Worm (Caenorhabditis elegans) whole organism, early embryonic: Measurements from ENCODE around the gene fbxb-114.

ENCODE experiments used
- aly-1 ChIP-seq: sonication (generic microtip); optimal IDR thresholded peaks from 2 replicates; lab custom pipeline; 2016; ENCODE audit warnings: missing genetic modification characterization, missing compliant biosample characterization
- ama-1 ChIP-seq: fragments of 150-350 bp; optimal IDR thresholded peaks from 2 replicates; lab custom pipeline; 2014
- ceh-36 ChIP-seq: sonication (generic microtip); optimal IDR thresholded peaks from 2 replicates; lab custom pipeline; 2016; ENCODE audit warnings: missing genetic modification characterization, inconsistent platforms, missing compliant biosample characterization
- flt-1 ChIP-seq: fragments of 200-800 bp; sonication (Bioruptor generic); IDR thresholded peaks from 2 replicates; pipeline ENCODE4 v1.3.6; 2022; ENCODE audit warnings: missing genetic modification characterization, missing compliant biosample characterization
- hmg-4 ChIP-seq: fragments of 200-800 bp; sonication (Bioruptor generic); optimal IDR thresholded peaks from 2 replicates; lab custom pipeline; 2018; ENCODE audit warnings: mild to moderate bottlenecking, missing genetic modification characterization, missing compliant biosample characterization
- hnd-1 ChIP-seq: sonication (generic microtip); optimal IDR thresholded peaks from 2 replicates; lab custom pipeline; 2016; ENCODE audit warnings: missing genetic modification characterization, missing compliant biosample characterization
- sea-1 ChIP-seq: fragments of 200-800 bp; sonication (Bioruptor generic); conservative IDR thresholded peaks from 2 replicates; pipeline ENCODE4 v1.3.6; 2022; ENCODE audit warnings: missing genetic modification characterization, missing compliant biosample characterization
- tbx-11 ChIP-seq: fragments of 200-800 bp; sonication (Bioruptor generic); IDR thresholded peaks from 2 replicates; pipeline ENCODE4 v1.3.6; 2022; ENCODE audit warnings: missing genetic modification characterization, missing compliant biosample characterization

DNA sequence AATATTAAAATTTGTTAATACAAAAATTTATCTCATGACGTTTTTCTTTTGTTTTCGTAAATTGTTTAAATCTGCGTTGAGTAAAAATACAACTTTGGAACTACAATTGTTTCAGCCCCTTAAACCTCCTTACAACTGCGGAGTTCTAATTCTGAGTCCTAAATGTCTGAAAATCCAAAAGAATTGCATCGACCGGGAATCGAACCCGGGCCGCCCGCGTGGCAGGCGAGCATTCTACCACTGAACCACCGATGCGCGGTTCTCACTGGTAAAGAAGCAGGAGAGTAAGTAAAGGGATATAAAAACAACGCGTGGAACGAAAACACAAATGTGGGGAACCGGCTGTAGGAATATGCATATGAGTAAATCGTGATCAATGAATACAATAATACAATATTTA is 6.5 kb downstream of the fbxb-114 start:
- TF ChIP-seq tbx-11 (GFP tag; lab: Robert Waterston, UW) = no peak; the same call in none of the 2 replicates
- no peak for TF ChIP-seq ama-1 (lab: Kevin White, UChicago)
- TF ChIP-seq ceh-36 (tag; lab: Kevin White, UChicago) = peak; percentile 84
- TF ChIP-seq hmg-4 (GFP tag; lab: Kevin White, UChicago) = peak; percentile 95
- peak; percentile 67 for TF ChIP-seq hnd-1 (tag; lab: Kevin White, UChicago)
- TF ChIP-seq flt-1 (GFP tag; lab: Robert Waterston, UW) = peak; percentile 83
- peak; percentile 80 for TF ChIP-seq aly-1 (tag; lab: Kevin White, UChicago)
- TF ChIP-seq sea-1 (GFP tag; lab: Robert Waterston, UW) = peak; percentile 85
